Fruit fly (Drosophila melanogaster) whole organism, prepupa: ENCODE data around the gene CG11703.

Experiments
- CG10669 ChIP-seq: fragments of 200-800 bp; sonication (Bioruptor generic); optimal IDR thresholded peaks from 3 replicates; lab custom pipeline; 2018; ENCODE audit warnings: missing biosample characterization, mild to moderate bottlenecking, missing genetic modification characterization, moderate library complexity
- CG11902 ChIP-seq: fragments of 200-800 bp; sonication (Bioruptor generic); optimal IDR thresholded peaks from 3 replicates; lab custom pipeline; 2016; ENCODE audit warnings: missing biosample characterization, missing genetic modification characterization
- CG1621 ChIP-seq: fragments of 200-800 bp; sonication (Bioruptor generic); optimal IDR thresholded peaks from 3 replicates; lab custom pipeline; 2018; ENCODE audit warnings: missing biosample characterization, mild to moderate bottlenecking, missing genetic modification characterization
- CG16779 ChIP-seq: fragments of 200-800 bp; sonication (Bioruptor generic); optimal IDR thresholded peaks from 3 replicates; lab custom pipeline; 2017; ENCODE audit warnings: missing biosample characterization, mild to moderate bottlenecking, missing genetic modification characterization
- CG6792 ChIP-seq: fragments of 200-800 bp; sonication (Bioruptor generic); optimal IDR thresholded peaks from 3 replicates; lab custom pipeline; 2016; ENCODE audit warnings: missing biosample characterization, missing genetic modification characterization
- CG6808 ChIP-seq: fragments of 200-800 bp; sonication (Bioruptor generic); optimal IDR thresholded peaks from 3 replicates; lab custom pipeline; 2017; ENCODE audit warnings: missing biosample characterization, missing genetic modification characterization, mild to moderate bottlenecking, moderate library complexity, missing genetic modification reagents
- Ets96B ChIP-seq: fragments of 200-800 bp; optimal IDR thresholded peaks from 2 replicates; lab custom pipeline; 2019; ENCODE audit warnings: missing biosample characterization, mild to moderate bottlenecking, missing genetic modification characterization, moderate library complexity
- Gug ChIP-seq: fragments of 200-800 bp; sonication (Bioruptor generic); IDR thresholded peaks from 2 replicates; pipeline ENCODE4 v1.3.6; 2022; ENCODE audit warnings: missing biosample characterization, missing genetic modification characterization
- Hr38 ChIP-seq: sonication (Bioruptor generic); optimal IDR thresholded peaks from 2 replicates; lab custom pipeline; 2016; ENCODE audit warnings: missing biosample characterization, missing genetic modification characterization
- Hr39 ChIP-seq: fragments of 200-800 bp; sonication (Bioruptor generic); optimal IDR thresholded peaks from 2 replicates; lab custom pipeline; 2016; ENCODE audit warnings: missing biosample characterization, missing genetic modification characterization
- Lpt ChIP-seq: fragments of 200-800 bp; sonication (Bioruptor generic); optimal IDR thresholded peaks from 3 replicates; lab custom pipeline; 2016; ENCODE audit warnings: missing biosample characterization, missing genetic modification characterization
- Sox15 ChIP-seq: fragments of 200-800 bp; sonication (Bioruptor generic); optimal IDR thresholded peaks from 3 replicates; lab custom pipeline; 2016; ENCODE audit warnings: missing biosample characterization, missing genetic modification characterization
- dsx ChIP-seq: fragments of 200-800 bp; optimal IDR thresholded peaks from 3 replicates; lab custom pipeline; 2019; ENCODE audit warnings: missing biosample characterization, mild to moderate bottlenecking, missing genetic modification characterization, moderate library complexity; ENCODE audit not compliant: poor library complexity, severe bottlenecking
- salr ChIP-seq, 2 experiments: fragments of 200-800 bp; sonication (Bioruptor generic); optimal IDR thresholded peaks; 3 replicates each; lab custom pipeline; 2016 to 2018; ENCODE audit warnings: missing biosample characterization in 2 of 2, missing genetic modification characterization in 2 of 2, mild to moderate bottlenecking in 1 of 2

DNA sequence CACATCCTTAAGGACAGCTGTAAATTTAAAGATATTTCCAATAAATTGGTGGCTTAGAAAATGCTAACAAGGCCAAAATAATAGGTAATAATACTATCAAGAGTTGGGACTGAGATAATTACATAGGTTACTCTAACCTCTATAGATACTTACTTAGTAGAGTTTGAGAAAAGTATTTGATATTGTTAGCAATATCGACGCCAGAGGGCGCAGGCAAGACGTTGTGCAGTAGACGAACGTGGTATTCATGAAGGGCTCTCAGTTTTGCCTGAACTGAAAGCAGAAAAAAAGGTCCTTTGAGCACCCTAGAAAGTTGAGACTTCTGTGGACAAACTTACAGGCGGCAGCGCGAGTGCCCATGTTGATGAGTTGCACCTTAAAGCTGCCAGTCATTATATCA is 17.4 kb upstream of the CG11703 start:
- TF ChIP-seq Hr38 (GFP tag; lab: Kevin White, UChicago), result no peak
- TF ChIP-seq salr (GFP tag; optimal IDR thresholded peaks at IDR 0.05; lab: Kevin White, UChicago), result no peak
- no peak for TF ChIP-seq Ets96B
- no peak for TF ChIP-seq Hr39 (GFP tag; lab: Kevin White, UChicago)
- no peak for TF ChIP-seq Lpt (GFP tag; lab: Kevin White, UChicago)
- TF ChIP-seq dsx (GFP tag; lab: Kevin White, UChicago), result no peak
- no peak for TF ChIP-seq CG10669 (GFP tag; lab: Kevin White, UChicago)
- TF ChIP-seq CG6808 (GFP tag; lab: Kevin White, UChicago), result no peak
- no peak for TF ChIP-seq CG16779 (tag; lab: Kevin White, UChicago)
- TF ChIP-seq CG11902, result no peak
- no peak for TF ChIP-seq CG6792 (GFP tag; lab: Kevin White, UChicago)
- no peak for TF ChIP-seq Gug (GFP tag; lab: Robert Waterston, UW)
- TF ChIP-seq Sox15, result no peak
- TF ChIP-seq CG1621 (tag; lab: Kevin White, UChicago), result no peak
